Worm (Caenorhabditis elegans) whole organism, L1 larva: ENCODE measurements around the gene col-90.

Source experiments
- F16B12.6 ChIP-seq: fragments of 150-350 bp; optimal IDR thresholded peaks from 2 replicates; lab custom pipeline; 2014; ENCODE audit warnings: missing biosample characterization, missing genetic modification characterization
- aly-2 ChIP-seq: fragments of 150-350 bp; optimal IDR thresholded peaks from 2 replicates; lab custom pipeline; 2014; ENCODE audit warnings: missing biosample characterization, missing genetic modification characterization
- nhr-76 ChIP-seq: sonication (generic microtip); optimal IDR thresholded peaks from 2 replicates; lab custom pipeline; 2017; ENCODE audit warnings: missing biosample characterization, missing genetic modification characterization

DNA sequence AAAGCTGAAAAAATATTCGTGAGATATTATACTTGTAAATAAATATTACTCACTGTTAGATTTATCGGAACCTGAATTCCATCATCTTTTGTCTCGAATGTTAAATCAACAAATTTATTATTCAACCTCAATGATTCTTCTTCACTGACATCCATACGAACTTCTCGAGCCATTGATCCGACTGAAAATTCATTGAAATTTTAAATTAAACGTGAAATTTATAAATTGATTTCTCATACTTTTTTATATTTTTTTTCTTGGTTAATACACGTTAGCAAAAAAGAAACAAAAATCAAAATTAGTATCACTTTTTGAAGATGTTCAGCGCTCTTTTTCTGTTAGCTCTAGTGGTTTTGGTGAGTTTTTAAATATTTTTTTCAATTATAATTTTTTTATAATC is 28.8 kb upstream of the col-90 start, which contains the start of gene C29E4.14:
- TF ChIP-seq F16B12.6 (tag; lab: Kevin White, UChicago), result no peak
- no peak for TF ChIP-seq aly-2 (tag; lab: Kevin White, UChicago)
- no peak for TF ChIP-seq nhr-76 (tag; lab: Kevin White, UChicago)
